Fruit fly (Drosophila melanogaster): ENCODE data around the gene CG31643.
A peak's percentile ranks its signal among the peaks of the same experiment; 100 is the strongest.

CG31643 gene

DNA sequence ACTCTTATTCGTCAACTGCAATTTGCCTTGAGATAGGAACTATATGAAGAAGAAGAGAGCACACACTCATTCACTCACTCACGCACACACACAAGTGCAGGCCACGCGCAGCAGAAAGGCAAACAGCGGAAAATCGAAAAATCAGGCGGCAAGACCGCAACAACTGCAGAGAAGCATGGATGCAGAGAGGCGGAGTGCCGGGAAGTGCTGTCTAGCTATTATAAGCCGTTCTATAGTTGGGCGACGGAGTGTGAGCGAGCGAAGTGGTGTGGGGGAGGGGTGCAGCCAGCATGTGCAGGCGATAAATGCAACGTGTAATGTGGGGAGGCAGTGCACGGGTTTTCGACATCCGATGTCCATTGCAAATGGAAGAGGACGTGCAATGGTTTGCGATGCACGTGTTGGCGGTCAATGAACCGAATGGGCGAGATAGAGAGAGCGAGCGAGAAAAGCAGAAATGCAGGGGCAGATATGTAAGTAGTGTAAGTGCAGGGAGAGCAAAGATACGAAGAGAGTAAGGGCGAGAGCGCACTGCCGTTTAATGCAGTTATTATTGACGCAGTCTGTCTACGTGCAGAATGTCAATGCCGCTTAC is 40.9 kb downstream of the CG31643 start (continued):
- no peak for TF ChIP-seq CG9797 (GFP tag; optimal IDR thresholded peaks at IDR 0.05)
- TF ChIP-seq Dref (GFP tag; IDR thresholded peaks at IDR 0.05), result no peak
- TF ChIP-seq CG12391 (tag; optimal IDR thresholded peaks at IDR 0.05), result no peak
- no peak for TF ChIP-seq Hand (GFP tag; optimal IDR thresholded peaks at IDR 0.05)
- TF ChIP-seq trh (GFP tag; optimal IDR thresholded peaks at IDR 0.05), result no peak
- no peak for TF ChIP-seq Doc3 (GFP tag; IDR thresholded peaks at IDR 0.05; ENCODE audit: partially characterized antibody)
- TF ChIP-seq CG4707 (GFP tag; optimal IDR thresholded peaks at IDR 0.05), result no peak
- TF ChIP-seq MBD-R2 (GFP tag; IDR thresholded peaks at IDR 0.05), result no peak
- peak; percentile 48 for TF ChIP-seq CG33557 (GFP tag; optimal IDR thresholded peaks at IDR 0.05)
- TF ChIP-seq sim (GFP tag; IDR thresholded peaks at IDR 0.05), result no peak
- TF ChIP-seq slp2 (GFP tag; optimal IDR thresholded peaks at IDR 0.05), result no peak
- no peak for TF ChIP-seq CG9609 (GFP tag; optimal IDR thresholded peaks at IDR 0.05)
- peak; percentile 73 for TF ChIP-seq Elba2 (GFP tag; optimal IDR thresholded peaks at IDR 0.05)
- TF ChIP-seq D19B (GFP tag; optimal IDR thresholded peaks at IDR 0.05), result no peak
- TF ChIP-seq pros (GFP tag; optimal IDR thresholded peaks at IDR 0.05), result peak; percentile 95
- peak; percentile 100 for TF ChIP-seq twi (tag; optimal IDR thresholded peaks at IDR 0.05)
- TF ChIP-seq Ptx1 (GFP tag; IDR thresholded peaks at IDR 0.05), result no peak
- TF ChIP-seq ems (GFP tag; optimal IDR thresholded peaks at IDR 0.05), result no peak
- peak; percentile 27 for TF ChIP-seq nerfin-1 (tag; optimal IDR thresholded peaks at IDR 0.05)
- peak; percentile 86 for TF ChIP-seq aop (GFP tag; IDR thresholded peaks at IDR 0.05)
- peak; percentile 100 for TF ChIP-seq CG15479 (GFP tag; optimal IDR thresholded peaks at IDR 0.05)
- peak; percentile 82 for TF ChIP-seq zen (tag; optimal IDR thresholded peaks at IDR 0.05)
- no peak for TF ChIP-seq CkIIα-i1 (GFP tag; IDR thresholded peaks at IDR 0.05)
- no peak for TF ChIP-seq dpn (GFP tag; optimal IDR thresholded peaks at IDR 0.05)
- TF ChIP-seq Hr51 (GFP tag; optimal IDR thresholded peaks at IDR 0.05), result no peak
- TF ChIP-seq CG8089 (GFP tag; optimal IDR thresholded peaks at IDR 0.05), result no peak
- TF ChIP-seq sisA (GFP tag; IDR thresholded peaks at IDR 0.05), result no peak
- TF ChIP-seq CG17912 (GFP tag; optimal IDR thresholded peaks at IDR 0.05), result no peak
- no peak for TF ChIP-seq Mrtf (GFP tag; IDR thresholded peaks at IDR 0.05)
- TF ChIP-seq HHEX (GFP tag; optimal IDR thresholded peaks at IDR 0.05), result no peak
- TF ChIP-seq hbn (GFP tag; IDR thresholded peaks at IDR 0.05; ENCODE audit: partially characterized antibody), result no peak
- no peak for TF ChIP-seq repo (GFP tag; optimal IDR thresholded peaks at IDR 0.05)
- TF ChIP-seq btn (GFP tag; optimal IDR thresholded peaks at IDR 0.05), result no peak
- peak; percentile 52; the same call in 1 of the 3 replicates for TF ChIP-seq CG6791 (GFP tag; IDR thresholded peaks at IDR 0.05; ENCODE audit: partially characterized antibody)
- TF ChIP-seq CG30403 (GFP tag; optimal IDR thresholded peaks at IDR 0.05), result no peak
- TF ChIP-seq ssp (GFP tag; IDR thresholded peaks at IDR 0.05), result no peak
- TF ChIP-seq BtbVII (GFP tag; optimal IDR thresholded peaks at IDR 0.05), result no peak
- TF ChIP-seq tll (GFP tag; optimal IDR thresholded peaks at IDR 0.05), result peak in 1 of 2 experiments; percentile 98
- no peak for TF ChIP-seq CG9876 (GFP tag; optimal IDR thresholded peaks at IDR 0.05)
- no peak for TF ChIP-seq Sry-β (GFP tag; optimal IDR thresholded peaks at IDR 0.05)
- TF ChIP-seq Hr39 (optimal IDR thresholded peaks at IDR 0.05), result no peak
- no peak for TF ChIP-seq Dek (tag; optimal IDR thresholded peaks at IDR 0.05)
- TF ChIP-seq CG17328 (GFP tag; IDR thresholded peaks at IDR 0.05), result no peak
- TF ChIP-seq Camta (GFP tag; optimal IDR thresholded peaks at IDR 0.05), result no peak
- TF ChIP-seq CG13894 (tag; optimal IDR thresholded peaks at IDR 0.05), result no peak
- TF ChIP-seq NC2α (GFP tag; optimal IDR thresholded peaks at IDR 0.05), result no peak
- no peak for TF ChIP-seq CG17612 (GFP tag; IDR thresholded peaks at IDR 0.05)
- no peak for TF ChIP-seq Fer3 (tag; optimal IDR thresholded peaks at IDR 0.05)
- TF ChIP-seq oc (tag; optimal IDR thresholded peaks at IDR 0.05), result peak; percentile 70
- TF ChIP-seq disco-r (GFP tag; optimal IDR thresholded peaks at IDR 0.05), result no peak
- TF ChIP-seq zfh2 (GFP tag; optimal IDR thresholded peaks at IDR 0.05), result no peak

Data from whole organism, embryonic.